Worm (Caenorhabditis elegans) whole organism, midembryonic: ENCODE results near the gene str-252.

ENCODE experiments used
- T22C8.4 ChIP-seq: fragments of 200-800 bp; sonication (Bioruptor generic); IDR thresholded peaks from 2 replicates; pipeline ENCODE4 v1.3.6; 2022; ENCODE audit warnings: missing genetic modification characterization, missing compliant biosample characterization
- cog-1 ChIP-seq: sonication (generic microtip); optimal IDR thresholded peaks from 2 replicates; lab custom pipeline; 2016; ENCODE audit warnings: missing genetic modification characterization, missing compliant biosample characterization
- klf-2 ChIP-seq: fragments of 200-800 bp; sonication (Bioruptor generic); conservative IDR thresholded peaks from 2 replicates; pipeline ENCODE4 v1.3.6; 2022; ENCODE audit warnings: missing genetic modification reagents, missing genetic modification characterization, missing compliant biosample characterization
- ref-1 ChIP-seq: fragments of 200-800 bp; sonication (Bioruptor generic); conservative IDR thresholded peaks from 2 replicates; pipeline ENCODE4 v1.3.6; 2022; ENCODE audit warnings: missing genetic modification reagents, missing genetic modification characterization, missing compliant biosample characterization
- ztf-23 ChIP-seq: fragments of 200-800 bp; sonication (Bioruptor generic); IDR thresholded peaks from 2 replicates; pipeline ENCODE4 v1.3.6; 2022; ENCODE audit warnings: missing genetic modification reagents, missing genetic modification characterization, missing compliant biosample characterization

DNA sequence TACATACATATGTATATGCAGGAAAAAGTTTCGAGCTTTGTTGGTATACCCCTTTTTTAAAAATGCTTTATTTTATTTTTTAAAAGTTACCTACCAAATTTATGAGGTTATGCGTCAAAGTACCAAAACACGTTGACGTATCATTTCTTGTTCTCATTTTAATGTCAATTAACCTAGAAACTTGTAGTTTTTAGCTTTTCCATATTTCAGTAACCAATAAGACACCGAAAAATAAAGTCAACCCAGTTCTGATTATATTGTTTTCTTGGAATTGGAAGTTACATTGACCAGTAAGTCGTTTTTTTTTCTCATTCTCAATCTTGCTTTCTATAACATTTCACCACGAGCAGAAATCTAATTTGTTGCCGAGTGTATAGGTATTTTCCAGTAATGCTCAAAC is 20.6 kb downstream of the str-252 start, which contains the start of gene srw-145:
- no peak for TF ChIP-seq klf-2
- TF ChIP-seq ztf-23 (GFP tag; lab: Robert Waterston, UW) = no peak
- TF ChIP-seq cog-1 = no peak
- TF ChIP-seq ref-1 (GFP tag; lab: Robert Waterston, UW) = no peak
- no peak for TF ChIP-seq T22C8.4 (GFP tag; lab: Robert Waterston, UW)
